Fruit fly (Drosophila melanogaster): ENCODE measurements around the gene Ube3a.

The Ube3a gene

dm6 chr3L:11244024-11244576 is 33.7 kb upstream of the Ube3a start:
- no peak for TF ChIP-seq CG17801 (GFP tag; optimal IDR thresholded peaks at IDR 0.05; ENCODE audit: partially characterized antibody)

DNA sequence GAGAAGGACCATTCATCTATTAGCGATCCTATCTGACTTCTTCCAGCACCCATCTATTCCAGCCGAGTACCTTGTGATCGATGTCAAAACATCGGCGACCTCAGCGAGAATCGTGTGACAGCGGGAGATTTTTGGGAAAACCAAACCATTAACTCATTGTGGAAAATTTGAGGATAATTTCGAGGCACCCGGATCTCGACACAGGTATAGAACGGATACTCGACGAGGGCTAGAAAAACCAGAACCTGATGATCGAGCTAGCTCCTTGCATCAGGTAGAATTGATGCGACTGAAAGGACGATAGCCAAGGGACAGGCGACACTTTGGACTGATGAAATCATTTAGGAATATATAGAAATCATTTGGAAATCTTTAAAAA is 32.9 kb upstream of the Ube3a start:
- TF ChIP-seq CG17801 (GFP tag; optimal IDR thresholded peaks at IDR 0.05; ENCODE audit: partially characterized antibody): no peak

dm6 chr3L:11242410-11243291 is 32.3 kb upstream of the Ube3a start:
- no peak for TF ChIP-seq CG17801 (GFP tag; optimal IDR thresholded peaks at IDR 0.05; ENCODE audit: partially characterized antibody)

DNA sequence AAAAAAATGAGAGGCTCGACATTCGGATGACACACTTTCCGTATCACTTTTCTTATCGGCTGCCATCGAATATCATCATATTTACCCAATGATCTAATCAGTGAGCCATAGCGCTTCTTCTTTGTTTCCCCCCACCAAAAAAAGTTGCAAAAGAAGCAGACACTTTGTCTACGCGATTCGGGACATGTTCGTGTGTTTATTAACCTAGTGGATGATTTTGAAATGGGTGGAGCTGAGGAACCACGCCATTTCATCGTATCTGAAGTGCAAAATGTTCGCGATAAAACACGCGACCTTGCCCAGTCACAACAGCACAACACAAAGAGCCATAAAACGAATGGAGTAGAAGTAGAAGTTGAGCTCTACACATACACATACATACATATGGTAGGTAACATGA is 31.6 kb upstream of the Ube3a start:
- peak; percentile 34 for TF ChIP-seq CG17801 (GFP tag; optimal IDR thresholded peaks at IDR 0.05; ENCODE audit: partially characterized antibody)

- no peak for TF ChIP-seq CG17801 (GFP tag; optimal IDR thresholded peaks at IDR 0.05; ENCODE audit: partially characterized antibody)
Measured at dm6 chr3L:11239191-11239641, 28.8 kb upstream of the Ube3a start.

- no peak for TF ChIP-seq CG17801 (GFP tag; optimal IDR thresholded peaks at IDR 0.05; ENCODE audit: partially characterized antibody)
Measured at dm6 chr3L:11237127-11237759, 26.9 kb upstream of the Ube3a start.

- no peak for TF ChIP-seq CG17801 (GFP tag; optimal IDR thresholded peaks at IDR 0.05; ENCODE audit: partially characterized antibody)
Measured at dm6 chr3L:11236118-11236517, 25.7 kb upstream of the Ube3a start, which contains the start of gene Ir68a. TSS of gene Ir68a (minus strand) at chr3L:11236218.

DNA sequence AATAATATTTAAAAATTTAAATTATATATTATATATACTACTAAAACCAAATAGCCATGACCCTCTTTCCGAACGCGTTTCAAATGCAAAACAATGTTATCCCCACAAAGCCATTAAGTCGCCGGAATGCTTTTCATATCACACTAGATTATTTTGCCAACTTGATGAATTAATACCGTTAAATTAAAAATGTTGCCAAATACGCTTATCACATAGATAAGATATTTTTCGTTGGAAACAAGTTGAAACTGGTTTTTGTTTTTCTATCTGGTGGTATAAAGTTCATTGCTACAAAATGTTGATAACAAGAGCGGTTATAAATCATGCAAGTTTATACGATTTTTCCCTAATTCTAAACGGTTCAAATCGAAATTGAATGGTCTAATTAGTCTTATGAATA is 23.2 kb upstream of the Ube3a start:
- TF ChIP-seq CG17801 (GFP tag; optimal IDR thresholded peaks at IDR 0.05; ENCODE audit: partially characterized antibody): no peak

dm6 chr3L:11227708-11228107 is 17.3 kb upstream of the Ube3a start:
- TF ChIP-seq CG17801 (GFP tag; optimal IDR thresholded peaks at IDR 0.05; ENCODE audit: partially characterized antibody): no peak

DNA sequence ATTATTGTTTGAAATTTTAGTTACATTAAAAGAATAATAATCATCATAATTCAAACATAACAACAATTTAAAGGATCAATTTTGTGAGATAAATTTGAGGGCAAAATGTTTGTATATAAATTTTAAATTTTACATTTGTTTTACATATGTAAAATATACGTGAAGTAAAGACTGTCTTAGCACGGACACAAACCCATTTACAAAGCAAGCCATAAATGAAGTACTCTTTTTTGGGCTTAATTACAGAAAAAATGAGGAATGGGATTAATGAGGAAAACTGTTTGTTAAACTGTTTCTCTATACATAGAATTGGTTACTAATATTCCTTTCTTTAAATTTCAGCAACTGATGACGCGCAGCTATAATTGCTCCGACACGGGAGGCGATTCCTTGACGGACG is 14.3 kb upstream of the Ube3a start:
- TF ChIP-seq CG17801 (GFP tag; optimal IDR thresholded peaks at IDR 0.05; ENCODE audit: partially characterized antibody): no peak

- no peak for TF ChIP-seq CG17801 (GFP tag; optimal IDR thresholded peaks at IDR 0.05; ENCODE audit: partially characterized antibody)
Measured at dm6 chr3L:11218892-11219291, 8.5 kb upstream of the Ube3a start.

DNA sequence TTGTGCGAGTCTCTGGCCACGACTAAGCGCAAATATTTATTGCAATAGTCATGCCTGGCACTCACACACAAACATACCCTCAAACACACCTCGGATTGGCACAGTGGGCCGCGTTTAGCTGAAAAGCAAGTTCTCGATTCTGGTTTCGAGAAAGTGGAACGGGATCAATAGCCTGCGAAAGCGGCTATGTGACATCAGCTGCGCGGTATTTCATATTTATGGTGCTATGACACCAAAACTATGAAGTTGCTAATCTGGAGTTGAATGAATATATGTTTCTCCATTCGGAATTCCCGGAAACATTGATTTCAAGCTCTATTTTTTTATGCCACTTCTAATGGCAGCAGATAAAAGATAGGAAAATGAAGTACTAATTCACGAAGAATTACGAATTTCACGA is 7.5 kb upstream of the Ube3a start:
- no peak for TF ChIP-seq CG17801 (GFP tag; optimal IDR thresholded peaks at IDR 0.05; ENCODE audit: partially characterized antibody)

- TF ChIP-seq CG17801 (GFP tag; optimal IDR thresholded peaks at IDR 0.05; ENCODE audit: partially characterized antibody): no peak
Measured at dm6 chr3L:11216219-11216618, 5.8 kb upstream of the Ube3a start.

DNA sequence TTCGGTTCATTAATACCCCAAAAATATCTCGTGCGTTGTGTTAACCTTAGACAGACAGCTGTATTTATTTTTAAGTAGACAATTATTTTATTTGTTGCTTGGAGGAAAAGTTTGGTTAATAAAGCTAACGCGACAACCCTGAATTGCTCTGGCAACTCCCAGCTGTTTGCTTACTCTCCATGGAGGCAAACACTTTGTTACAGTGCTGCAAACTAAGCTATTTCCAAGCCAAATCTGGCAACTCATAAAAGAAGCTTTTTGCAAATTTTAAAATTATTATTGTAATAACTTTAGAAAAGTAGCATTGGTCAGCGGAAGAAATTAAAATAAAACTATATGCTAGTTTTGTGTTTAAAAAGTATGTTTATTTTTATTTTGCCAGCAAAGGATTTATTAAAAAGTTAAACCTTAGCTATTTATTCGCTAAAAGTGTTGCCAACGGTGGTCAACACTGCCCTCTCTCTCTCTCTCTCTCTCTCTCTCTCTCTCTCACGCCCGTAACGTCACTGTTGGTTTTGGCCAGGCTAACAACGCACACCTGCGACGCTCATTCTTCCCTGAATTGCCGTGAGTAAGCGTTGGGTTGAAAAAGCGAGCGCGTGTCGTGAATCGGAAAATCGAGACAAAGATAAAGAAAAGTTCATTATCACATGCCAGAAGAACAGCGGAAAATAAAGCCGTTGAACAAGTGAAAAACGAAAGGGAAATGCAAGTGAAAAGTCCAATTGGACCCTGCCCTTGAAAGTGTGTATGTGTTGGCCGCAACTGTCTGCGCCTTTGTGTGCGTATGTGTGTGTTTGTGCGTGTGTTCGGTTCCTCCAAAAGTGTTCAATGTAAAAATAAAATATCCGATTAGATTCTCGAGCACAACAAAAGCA is 5.1 kb upstream of the Ube3a start:
- TF ChIP-seq CG17801 (GFP tag; optimal IDR thresholded peaks at IDR 0.05; ENCODE audit: partially characterized antibody): peak; percentile 85
